Fruit fly (Drosophila melanogaster) whole organism, pupa: ENCODE data around the gene CG3734.
A peak's percentile ranks its signal among the peaks of the same experiment; 100 is the strongest.

ENCODE experiments used
- CG10348 ChIP-seq: fragments of 200-800 bp; sonication (Bioruptor generic); IDR thresholded peaks from 2 replicates; pipeline ENCODE4 v1.3.6; 2022; ENCODE audit warnings: missing biosample characterization, missing genetic modification characterization
- CG12605 ChIP-seq: fragments of 200-800 bp; sonication (Bioruptor generic); IDR thresholded peaks from 2 replicates; pipeline ENCODE4 v1.3.6; 2022; ENCODE audit warnings: missing biosample characterization, missing genetic modification characterization
- CG13204 ChIP-seq: fragments of 200-800 bp; sonication (Bioruptor generic); optimal IDR thresholded peaks from 2 replicates; lab custom pipeline; 2018; ENCODE audit warnings: missing biosample characterization, mild to moderate bottlenecking, missing genetic modification characterization, moderate library complexity
- CG14655 ChIP-seq: fragments of 200-800 bp; sonication (Bioruptor generic); optimal IDR thresholded peaks from 3 replicates; lab custom pipeline; 2017; ENCODE audit warnings: mild to moderate bottlenecking, missing biosample characterization, missing genetic modification reagents, missing genetic modification characterization
- CG15710 ChIP-seq: fragments of 200-800 bp; sonication (Bioruptor generic); optimal IDR thresholded peaks from 2 replicates; lab custom pipeline; 2018; ENCODE audit warnings: missing biosample characterization, mild to moderate bottlenecking, missing genetic modification characterization, moderate library complexity
- CG17806 ChIP-seq: fragments of 200-800 bp; sonication (Bioruptor generic); optimal IDR thresholded peaks from 2 replicates; lab custom pipeline; 2018; ENCODE audit warnings: missing biosample characterization, mild to moderate bottlenecking, missing genetic modification characterization, moderate library complexity
- CG32121 ChIP-seq: fragments of 200-800 bp; sonication (Bioruptor generic); IDR thresholded peaks from 2 replicates; pipeline ENCODE4 v1.3.6; 2022; ENCODE audit warnings: missing biosample characterization, missing genetic modification characterization
- CG34367 ChIP-seq: fragments of 200-800 bp; sonication (Bioruptor generic); optimal IDR thresholded peaks from 2 replicates; lab custom pipeline; 2018; ENCODE audit warnings: missing biosample characterization, mild to moderate bottlenecking, missing genetic modification characterization
- CG4496 ChIP-seq: fragments of 200-800 bp; sonication (Bioruptor generic); IDR thresholded peaks from 3 replicates; pipeline ENCODE4 v1.3.6; 2022; ENCODE audit warnings: missing biosample characterization, missing genetic modification characterization
- CG8159 ChIP-seq: fragments of 200-800 bp; sonication (Bioruptor generic); optimal IDR thresholded peaks from 3 replicates; lab custom pipeline; 2018; ENCODE audit warnings: missing biosample characterization, mild to moderate bottlenecking, missing genetic modification characterization, moderate library complexity
- CG8301 ChIP-seq: fragments of 200-800 bp; sonication (Bioruptor generic); optimal IDR thresholded peaks from 2 replicates; lab custom pipeline; 2018; ENCODE audit warnings: missing biosample characterization, mild to moderate bottlenecking, missing genetic modification characterization
- CG9948 ChIP-seq: fragments of 200-800 bp; sonication (Bioruptor generic); optimal IDR thresholded peaks from 2 replicates; lab custom pipeline; 2018; ENCODE audit warnings: missing biosample characterization, mild to moderate bottlenecking, missing genetic modification characterization, moderate library complexity
- D1 ChIP-seq: fragments of 200-800 bp; sonication (Bioruptor generic); optimal IDR thresholded peaks from 2 replicates; lab custom pipeline; 2018; ENCODE audit warnings: missing biosample characterization, mild to moderate bottlenecking, missing genetic modification characterization, moderate library complexity
- EcR ChIP-seq: fragments of 200-800 bp; sonication (Bioruptor generic); optimal IDR thresholded peaks from 3 replicates; lab custom pipeline; 2019; ENCODE audit warnings: missing biosample characterization, missing genetic modification characterization, mild to moderate bottlenecking, moderate library complexity, missing genetic modification reagents
- Ets98B ChIP-seq: fragments of 200-800 bp; sonication (Bioruptor generic); IDR thresholded peaks from 2 replicates; pipeline ENCODE4 v1.3.6; 2022; ENCODE audit warnings: missing biosample characterization, missing genetic modification characterization
- Pif1A ChIP-seq: fragments of 200-800 bp; sonication (Bioruptor generic); optimal IDR thresholded peaks from 3 replicates; lab custom pipeline; 2016; ENCODE audit warnings: missing biosample characterization, missing genetic modification characterization
- Pif1B ChIP-seq: fragments of 200-800 bp; sonication (Bioruptor generic); optimal IDR thresholded peaks from 3 replicates; lab custom pipeline; 2016; ENCODE audit warnings: missing biosample characterization, missing genetic modification characterization
- Snoo ChIP-seq: fragments of 200-800 bp; sonication (Bioruptor generic); optimal IDR thresholded peaks from 3 replicates; lab custom pipeline; 2017; ENCODE audit warnings: missing biosample characterization, mild to moderate bottlenecking, missing genetic modification characterization, inconsistent platforms
- fd96Ca ChIP-seq: fragments of 200-800 bp; sonication (Bioruptor generic); IDR thresholded peaks from 3 replicates; pipeline ENCODE4 v1.3.6; 2022; ENCODE audit warnings: missing biosample characterization, missing genetic modification characterization
- gl ChIP-seq: fragments of 200-800 bp; sonication (Bioruptor generic); optimal IDR thresholded peaks from 2 replicates; lab custom pipeline; 2018; ENCODE audit warnings: missing biosample characterization, mild to moderate bottlenecking, missing genetic modification characterization
- rn ChIP-seq: fragments of 200-800 bp; sonication (Bioruptor generic); IDR thresholded peaks from 2 replicates; pipeline ENCODE4 v1.3.6; 2022; ENCODE audit warnings: missing biosample characterization, missing genetic modification characterization

The CG3734 gene

dm6 chr3R:19406852-19407251, 19.2 kb downstream of the CG3734 start:
- peak; percentile 73 for TF ChIP-seq CG12605 (GFP tag; lab: Robert Waterston, UW)
- TF ChIP-seq Pif1B (GFP tag; lab: Kevin White, UChicago): no peak

dm6 chr3R:19408573-19408972, 20.9 kb downstream of the CG3734 start, which contains the start of gene CG11626:
Gene CG11626, plus strand, starts transcription at chr3R:19408873.
- TF ChIP-seq CG13204 (GFP tag; lab: Kevin White, UChicago) (no peak), Pif1B (GFP tag; lab: Kevin White, UChicago) (no peak), CG34367 (no peak), CG9948 (no peak), Snoo (tag; lab: Kevin White, UChicago) (no peak), CG14655 (GFP tag; lab: Kevin White, UChicago) (no peak), rn (GFP tag; lab: Robert Waterston, UW) (no peak), gl (tag; lab: Kevin White, UChicago) (no peak), CG4496 (GFP tag; lab: Robert Waterston, UW) (no peak), CG15710 (tag; lab: Kevin White, UChicago) (no peak), CG10348 (GFP tag; lab: Robert Waterston, UW) (no peak)

DNA sequence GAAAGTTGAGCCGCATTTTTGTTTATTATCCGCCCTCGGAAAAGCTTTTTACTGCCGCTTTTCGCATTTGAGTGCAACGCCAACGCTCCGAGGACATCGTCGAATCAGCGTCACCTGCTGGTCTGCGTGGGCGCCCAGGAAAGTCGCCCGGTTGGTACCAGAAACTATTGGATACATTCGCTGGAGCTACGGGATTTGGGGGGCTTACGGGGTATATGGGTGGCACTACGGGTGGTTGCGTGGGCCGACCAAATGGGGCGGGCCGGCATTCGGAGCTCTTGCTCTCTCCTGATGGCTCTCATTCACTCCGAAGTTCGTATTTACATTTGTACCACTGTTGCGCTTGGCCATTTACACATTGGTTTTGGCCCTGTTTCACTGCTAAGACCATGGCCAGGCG, 23.7 kb downstream of the CG3734 start:
- TF ChIP-seq Pif1B (GFP tag; lab: Kevin White, UChicago) (no peak), CG32121 (GFP tag; lab: Robert Waterston, UW) (no peak), CG8159 (tag; lab: Kevin White, UChicago) (no peak), CG13204 (GFP tag; lab: Kevin White, UChicago) (no peak), CG12605 (GFP tag; lab: Robert Waterston, UW) (no peak), fd96Ca (GFP tag; lab: Robert Waterston, UW) (no peak), rn (GFP tag; lab: Robert Waterston, UW) (no peak), Pif1A (GFP tag; lab: Kevin White, UChicago) (no peak), CG4496 (GFP tag; lab: Robert Waterston, UW) (no peak)

DNA sequence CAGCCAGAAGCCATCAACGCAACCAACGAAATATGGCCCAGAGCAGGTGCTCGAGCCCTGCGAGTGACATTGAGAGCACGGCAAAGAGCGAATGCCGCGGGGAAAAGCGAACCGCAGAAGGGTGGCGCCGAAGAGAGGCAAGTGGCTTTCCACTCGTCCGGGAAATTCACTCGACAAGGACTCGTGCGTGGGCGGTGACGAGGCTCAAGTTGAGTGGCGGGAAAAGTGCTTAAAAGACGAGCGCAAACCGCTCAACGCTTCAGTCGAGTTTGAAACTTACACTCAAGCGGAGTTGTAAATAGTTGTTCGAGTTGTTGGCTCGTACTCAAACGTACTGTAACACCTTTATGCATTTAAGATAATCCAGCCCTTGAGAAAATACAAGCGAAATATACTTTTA, 24.8 kb downstream of the CG3734 start, which contains the start of gene CG31221:
TSS of gene CG31221 (plus strand) at position 256 of the 400 bp plus-strand sequence.
- TF ChIP-seq CG17806 (tag; lab: Kevin White, UChicago) (no peak), EcR (GFP tag; lab: Kevin White, UChicago) (no peak), CG32121 (GFP tag; lab: Robert Waterston, UW) (no peak), Pif1A (GFP tag; lab: Kevin White, UChicago) (no peak), Snoo (tag; lab: Kevin White, UChicago) (no peak), CG8159 (tag; lab: Kevin White, UChicago) (no peak), CG34367 (no peak), CG10348 (GFP tag; lab: Robert Waterston, UW) (no peak), CG15710 (tag; lab: Kevin White, UChicago) (no peak), Pif1B (GFP tag; lab: Kevin White, UChicago) (no peak), gl (tag; lab: Kevin White, UChicago) (no peak), rn (GFP tag; lab: Robert Waterston, UW) (no peak), D1 (tag; lab: Kevin White, UChicago) (no peak), CG4496 (GFP tag; lab: Robert Waterston, UW) (no peak)

- TF ChIP-seq Pif1B (GFP tag; lab: Kevin White, UChicago) (no peak), Ets98B (no peak), fd96Ca (GFP tag; lab: Robert Waterston, UW) (no peak), CG4496 (GFP tag; lab: Robert Waterston, UW) (no peak), CG10348 (GFP tag; lab: Robert Waterston, UW) (no peak), CG8301 (tag; lab: Kevin White, UChicago) (no peak), gl (tag; lab: Kevin White, UChicago) (no peak), CG14655 (GFP tag; lab: Kevin White, UChicago) (no peak), CG34367 (no peak), D1 (tag; lab: Kevin White, UChicago) (no peak), CG17806 (tag; lab: Kevin White, UChicago) (no peak), Snoo (tag; lab: Kevin White, UChicago) (no peak), CG8159 (tag; lab: Kevin White, UChicago) (no peak), CG32121 (GFP tag; lab: Robert Waterston, UW) (no peak), CG9948 (no peak), Pif1A (GFP tag; lab: Kevin White, UChicago) (no peak), rn (GFP tag; lab: Robert Waterston, UW) (no peak), CG12605 (GFP tag; lab: Robert Waterston, UW) (no peak), CG13204 (GFP tag; lab: Kevin White, UChicago) (no peak), EcR (GFP tag; lab: Kevin White, UChicago) (no peak)
These were observed 37.4 kb downstream of the CG3734 start, which contains the start of gene CG3517 for dm6 chr3R:19425099-19425498. Gene CG3517, minus strand, starts transcription at chr3R:19425199.
